Fruit fly (Drosophila melanogaster): ENCODE results near the gene SmE.

- TF ChIP-seq usp (GFP tag; optimal IDR thresholded peaks at IDR 0.05) (no peak), Dif (GFP tag; optimal IDR thresholded peaks at IDR 0.05; ENCODE audit: partially characterized antibody) (no peak), OdsH (GFP tag; optimal IDR thresholded peaks at IDR 0.05) (no peak), Myc (optimal IDR thresholded peaks at IDR 0.05) (no peak), CrebA (GFP tag; optimal IDR thresholded peaks at IDR 0.05; ENCODE audit: borderline replicate concordance) (no peak), sv (GFP tag; optimal IDR thresholded peaks at IDR 0.05) (no peak), pan (optimal IDR thresholded peaks at IDR 0.05) (no peak), br (GFP tag; optimal IDR thresholded peaks at IDR 0.05) (no peak), dmrt93B (GFP tag; optimal IDR thresholded peaks at IDR 0.05) (no peak), fru (GFP tag; optimal IDR thresholded peaks at IDR 0.05) (no peak)
Observed at dm6 chr2L:7851609-7852008, 33.6 kb downstream of the SmE start.

Data from whole organism, wandering third instar larva.